Fruit fly (Drosophila melanogaster) whole organism, prepupa: ENCODE measurements around the gene Uck.
A peak's percentile ranks its signal among the peaks of the same experiment; 100 is the strongest.

Experiments used
- Blimp-1 ChIP-seq: fragments of 200-800 bp; sonication (Bioruptor generic); optimal IDR thresholded peaks from 3 replicates; lab custom pipeline; 2017; ENCODE audit warnings: missing biosample characterization, missing genetic modification characterization, mild to moderate bottlenecking, moderate library complexity, missing genetic modification reagents
- CG10631 ChIP-seq: fragments of 200-800 bp; sonication (Bioruptor generic); optimal IDR thresholded peaks from 2 replicates; lab custom pipeline; 2016; ENCODE audit warnings: missing biosample characterization, missing genetic modification characterization
- CG10669 ChIP-seq: fragments of 200-800 bp; sonication (Bioruptor generic); optimal IDR thresholded peaks from 3 replicates; lab custom pipeline; 2018; ENCODE audit warnings: missing biosample characterization, mild to moderate bottlenecking, missing genetic modification characterization, moderate library complexity
- CG11294 ChIP-seq: fragments of 200-800 bp; sonication (Bioruptor generic); IDR thresholded peaks from 2 replicates; pipeline ENCODE4 v1.3.6; 2022; ENCODE audit warnings: missing biosample characterization, missing genetic modification characterization
- CG11762 ChIP-seq: fragments of 200-800 bp; sonication (Bioruptor generic); optimal IDR thresholded peaks from 3 replicates; lab custom pipeline; 2016; ENCODE audit warnings: missing biosample characterization, missing genetic modification characterization; ENCODE audit not compliant: insufficient read depth
- CG11902 ChIP-seq: fragments of 200-800 bp; sonication (Bioruptor generic); optimal IDR thresholded peaks from 3 replicates; lab custom pipeline; 2016; ENCODE audit warnings: missing biosample characterization, missing genetic modification characterization
- CG15336 ChIP-seq: fragments of 200-800 bp; sonication (Bioruptor generic); IDR thresholded peaks from 2 replicates; pipeline ENCODE4 v1.3.6; 2022; ENCODE audit warnings: missing biosample characterization, missing genetic modification characterization
- CG1621 ChIP-seq: fragments of 200-800 bp; sonication (Bioruptor generic); optimal IDR thresholded peaks from 3 replicates; lab custom pipeline; 2018; ENCODE audit warnings: missing biosample characterization, mild to moderate bottlenecking, missing genetic modification characterization
- CG16779 ChIP-seq: fragments of 200-800 bp; sonication (Bioruptor generic); optimal IDR thresholded peaks from 3 replicates; lab custom pipeline; 2017; ENCODE audit warnings: missing biosample characterization, mild to moderate bottlenecking, missing genetic modification characterization
- CG3032 ChIP-seq: fragments of 200-800 bp; optimal IDR thresholded peaks from 2 replicates; lab custom pipeline; 2019; ENCODE audit warnings: missing biosample characterization, mild to moderate bottlenecking, missing genetic modification characterization, moderate library complexity
- CG31627 ChIP-seq: fragments of 200-800 bp; sonication (Bioruptor generic); optimal IDR thresholded peaks from 3 replicates; lab custom pipeline; 2016; ENCODE audit warnings: missing biosample characterization, missing genetic modification characterization
- CG32006 ChIP-seq: fragments of 200-800 bp; sonication (Bioruptor generic); optimal IDR thresholded peaks from 3 replicates; lab custom pipeline; 2017; ENCODE audit warnings: missing biosample characterization, mild to moderate bottlenecking, missing genetic modification characterization
- CG34406 ChIP-seq: fragments of 200-800 bp; sonication (Bioruptor generic); optimal IDR thresholded peaks from 3 replicates; lab custom pipeline; 2016; ENCODE audit warnings: missing biosample characterization, missing genetic modification characterization
- CG4318 ChIP-seq: fragments of 200-800 bp; sonication (Bioruptor generic); optimal IDR thresholded peaks from 3 replicates; lab custom pipeline; 2017; ENCODE audit warnings: missing biosample characterization, mild to moderate bottlenecking, missing genetic modification characterization
- CG6163 ChIP-seq: fragments of 200-800 bp; sonication (Bioruptor generic); IDR thresholded peaks from 3 replicates; pipeline ENCODE4 v1.3.6; 2022; ENCODE audit warnings: missing biosample characterization, missing genetic modification characterization
- CG6276 ChIP-seq: fragments of 200-800 bp; sonication (Bioruptor generic); optimal IDR thresholded peaks from 2 replicates; lab custom pipeline; 2017; ENCODE audit warnings: missing biosample characterization, mild to moderate bottlenecking, missing genetic modification characterization
- CG6808 ChIP-seq: fragments of 200-800 bp; sonication (Bioruptor generic); optimal IDR thresholded peaks from 3 replicates; lab custom pipeline; 2017; ENCODE audit warnings: missing biosample characterization, missing genetic modification characterization, mild to moderate bottlenecking, moderate library complexity, missing genetic modification reagents
- CG6854 ChIP-seq: fragments of 200-800 bp; sonication (Bioruptor generic); optimal IDR thresholded peaks from 2 replicates; lab custom pipeline; 2017; ENCODE audit warnings: missing biosample characterization, mild to moderate bottlenecking, missing genetic modification characterization
- CG7368 ChIP-seq: fragments of 200-800 bp; sonication (Bioruptor generic); optimal IDR thresholded peaks from 3 replicates; lab custom pipeline; 2016; ENCODE audit warnings: missing biosample characterization, missing genetic modification characterization
- CG8119 ChIP-seq: fragments of 200-800 bp; sonication (Bioruptor generic); IDR thresholded peaks from 3 replicates; pipeline ENCODE4 v1.3.6; 2022; ENCODE audit warnings: missing biosample characterization, missing genetic modification characterization
- CG8319 ChIP-seq: fragments of 200-800 bp; sonication (Bioruptor generic); optimal IDR thresholded peaks from 3 replicates; lab custom pipeline; 2016; ENCODE audit warnings: missing biosample characterization, missing genetic modification characterization
- CG8632 ChIP-seq: fragments of 200-800 bp; sonication (Bioruptor generic); optimal IDR thresholded peaks from 3 replicates; lab custom pipeline; 2016; ENCODE audit warnings: missing biosample characterization, missing genetic modification characterization
- Eip75B ChIP-seq: fragments of 200-800 bp; sonication (Bioruptor generic); optimal IDR thresholded peaks from 3 replicates; lab custom pipeline; 2016; ENCODE audit warnings: missing biosample characterization, missing genetic modification characterization
- Eip78C ChIP-seq: fragments of 200-800 bp; sonication (Bioruptor generic); peaks from one replicate; lab custom pipeline; 2016; ENCODE audit warnings: missing biosample characterization, missing genetic modification characterization
- Eip93F ChIP-seq: fragments of 200-800 bp; sonication (Bioruptor generic); optimal IDR thresholded peaks from 2 replicates; lab custom pipeline; 2016; ENCODE audit warnings: missing biosample characterization, mild to moderate bottlenecking, missing genetic modification characterization
- Ets21C ChIP-seq: fragments of 200-800 bp; sonication (Bioruptor generic); optimal IDR thresholded peaks from 3 replicates; lab custom pipeline; 2016; ENCODE audit warnings: missing biosample characterization, missing genetic modification characterization
- Ets96B ChIP-seq: fragments of 200-800 bp; optimal IDR thresholded peaks from 2 replicates; lab custom pipeline; 2019; ENCODE audit warnings: missing biosample characterization, mild to moderate bottlenecking, missing genetic modification characterization, moderate library complexity
- Gug ChIP-seq: fragments of 200-800 bp; sonication (Bioruptor generic); IDR thresholded peaks from 2 replicates; pipeline ENCODE4 v1.3.6; 2022; ENCODE audit warnings: missing biosample characterization, missing genetic modification characterization
- Hr38 ChIP-seq: sonication (Bioruptor generic); optimal IDR thresholded peaks from 2 replicates; lab custom pipeline; 2016; ENCODE audit warnings: missing biosample characterization, missing genetic modification characterization
- Hr39 ChIP-seq: fragments of 200-800 bp; sonication (Bioruptor generic); optimal IDR thresholded peaks from 2 replicates; lab custom pipeline; 2016; ENCODE audit warnings: missing biosample characterization, missing genetic modification characterization
- Hr4 ChIP-seq: fragments of 200-800 bp; sonication (Bioruptor generic); optimal IDR thresholded peaks from 3 replicates; lab custom pipeline; 2016; ENCODE audit warnings: missing biosample characterization, missing genetic modification characterization
- Lpt ChIP-seq: fragments of 200-800 bp; sonication (Bioruptor generic); optimal IDR thresholded peaks from 3 replicates; lab custom pipeline; 2016; ENCODE audit warnings: missing biosample characterization, missing genetic modification characterization
- Smox ChIP-seq: fragments of 200-800 bp; sonication (Bioruptor generic); optimal IDR thresholded peaks from 3 replicates; lab custom pipeline; 2016; ENCODE audit warnings: missing biosample characterization, missing genetic modification characterization
- Sox102F ChIP-seq: fragments of 200-800 bp; sonication (Bioruptor generic); optimal IDR thresholded peaks from 2 replicates; lab custom pipeline; 2016; ENCODE audit warnings: missing biosample characterization, mild to moderate bottlenecking, missing genetic modification characterization
- Sox14 ChIP-seq: fragments of 200-800 bp; sonication (Bioruptor generic); optimal IDR thresholded peaks from 3 replicates; lab custom pipeline; 2016; ENCODE audit warnings: missing biosample characterization, missing genetic modification characterization
- achi ChIP-seq: fragments of 200-800 bp; sonication (Bioruptor generic); optimal IDR thresholded peaks from 3 replicates; lab custom pipeline; 2016; ENCODE audit warnings: missing biosample characterization, missing genetic modification characterization
- cyc ChIP-seq: fragments of 200-800 bp; sonication (Bioruptor generic); optimal IDR thresholded peaks from 3 replicates; lab custom pipeline; 2016; ENCODE audit warnings: missing biosample characterization, missing genetic modification characterization
- dac ChIP-seq: fragments of 200-800 bp; sonication (Bioruptor generic); optimal IDR thresholded peaks from 2 replicates; lab custom pipeline; 2017; ENCODE audit warnings: missing biosample characterization, mild to moderate bottlenecking, missing genetic modification characterization
- eg ChIP-seq: fragments of 200-800 bp; sonication (Bioruptor generic); IDR thresholded peaks from 3 replicates; pipeline ENCODE4 v1.3.6; 2022; ENCODE audit warnings: missing biosample characterization, missing genetic modification characterization
- esn ChIP-seq: fragments of 200-800 bp; sonication (Bioruptor generic); optimal IDR thresholded peaks from 2 replicates; lab custom pipeline; 2016; ENCODE audit warnings: missing biosample characterization, mild to moderate bottlenecking, missing genetic modification characterization, moderate library complexity
- fd59A ChIP-seq: fragments of 200-800 bp; sonication (Bioruptor generic); optimal IDR thresholded peaks from 2 replicates; lab custom pipeline; 2017; ENCODE audit warnings: missing biosample characterization, mild to moderate bottlenecking, missing genetic modification characterization, missing genetic modification reagents
- fd85E ChIP-seq: fragments of 200-800 bp; sonication (Bioruptor generic); optimal IDR thresholded peaks from 3 replicates; lab custom pipeline; 2016; ENCODE audit warnings: missing biosample characterization, missing genetic modification characterization
- fkh ChIP-seq: fragments of 200-800 bp; sonication (Bioruptor generic); optimal IDR thresholded peaks from 3 replicates; lab custom pipeline; 2017; ENCODE audit warnings: missing biosample characterization, mild to moderate bottlenecking, missing genetic modification characterization, moderate library complexity
- lz ChIP-seq: fragments of 200-800 bp; sonication (Bioruptor generic); optimal IDR thresholded peaks from 3 replicates; lab custom pipeline; 2016; ENCODE audit warnings: missing biosample characterization, missing genetic modification characterization
- net ChIP-seq: fragments of 200-800 bp; sonication (Bioruptor generic); optimal IDR thresholded peaks from 3 replicates; lab custom pipeline; 2016; ENCODE audit warnings: missing biosample characterization, missing genetic modification characterization
- pdm3 ChIP-seq: fragments of 200-800 bp; sonication (Bioruptor generic); optimal IDR thresholded peaks from 3 replicates; lab custom pipeline; 2016; ENCODE audit warnings: missing biosample characterization, missing genetic modification characterization
- salr ChIP-seq, 2 experiments: fragments of 200-800 bp; sonication (Bioruptor generic); optimal IDR thresholded peaks; 3 replicates each; lab custom pipeline; 2016 to 2018; ENCODE audit warnings: missing biosample characterization in 2 of 2, missing genetic modification characterization in 2 of 2, mild to moderate bottlenecking in 1 of 2
- spab ChIP-seq: fragments of 200-800 bp; sonication (Bioruptor generic); optimal IDR thresholded peaks from 2 replicates; lab custom pipeline; 2017; ENCODE audit warnings: missing biosample characterization, mild to moderate bottlenecking, missing genetic modification characterization, missing genetic modification reagents
- ss ChIP-seq, 2 experiments: fragments of 200-800 bp; sonication (Bioruptor generic); optimal IDR thresholded peaks; 2 replicates in 1 of 2; 3 replicates in 1 of 2; lab custom pipeline; 2017 to 2018; ENCODE audit warnings: mild to moderate bottlenecking in 2 of 2, missing biosample characterization in 2 of 2, missing genetic modification characterization in 2 of 2, moderate library complexity in 1 of 2
- svp ChIP-seq: fragments of 200-800 bp; sonication (Bioruptor generic); peaks from one replicate; lab custom pipeline; 2016; ENCODE audit warnings: missing biosample characterization, missing genetic modification characterization
- topi ChIP-seq: fragments of 200-800 bp; sonication (Bioruptor generic); optimal IDR thresholded peaks from 3 replicates; lab custom pipeline; 2016; ENCODE audit warnings: missing biosample characterization, missing genetic modification characterization

Gene Uck

DNA sequence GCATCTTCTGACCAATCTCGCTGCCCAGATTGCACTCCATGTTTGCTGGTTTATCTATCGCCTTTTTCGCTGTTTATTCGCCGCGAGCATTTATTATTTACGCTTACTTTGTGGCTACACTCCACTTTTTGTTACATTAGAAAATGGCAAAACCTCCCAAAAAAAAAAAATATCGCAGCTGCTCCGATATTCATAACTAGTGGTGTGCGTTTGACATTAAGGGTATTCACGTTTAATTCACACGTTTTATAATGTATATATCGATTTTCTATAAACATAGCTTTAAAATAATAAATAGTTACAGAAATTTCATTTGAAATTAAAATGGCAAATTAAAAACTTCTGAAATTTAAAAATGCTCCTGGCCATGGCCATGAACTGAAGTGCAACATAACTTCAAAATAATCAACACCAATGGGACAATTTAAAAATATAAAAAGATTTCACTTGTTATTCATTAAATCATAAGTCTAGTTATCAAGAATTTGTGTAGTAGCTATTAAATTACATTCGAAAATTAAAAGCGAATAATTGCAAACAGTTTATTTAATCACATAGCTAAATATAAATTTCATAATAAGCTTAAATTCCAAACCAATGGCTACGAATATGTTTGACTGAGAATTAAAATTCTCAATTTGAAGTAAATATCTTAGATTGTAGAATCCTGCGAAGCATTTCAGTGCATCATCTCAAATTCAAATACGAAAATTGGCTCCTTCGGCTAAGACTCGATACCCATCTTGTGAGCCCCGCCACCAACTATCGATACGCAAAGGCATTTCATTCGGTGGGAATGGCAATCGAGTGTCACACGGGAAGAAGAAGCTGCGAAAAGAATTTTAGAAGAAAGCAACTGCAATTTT lies 28.5 kb downstream of the Uck start, which contains the start of the genes Nab2 and BRWD3:
Gene Nab2 (minus strand): TSS at position 203 of the 866 bp plus-strand sequence.
Gene BRWD3 (plus strand): TSS at position 784 of the 866 bp plus-strand sequence.
- TF ChIP-seq salr (GFP tag; optimal IDR thresholded peaks at IDR 0.05; lab: Kevin White, UChicago) = peak in 1 of 2 experiments; percentile 57
- no peak for TF ChIP-seq Ets96B (tag; lab: Kevin White, UChicago)
- no peak for TF ChIP-seq Eip93F (GFP tag; lab: Kevin White, UChicago)
- TF ChIP-seq Smox = no peak
- peak; percentile 56 for TF ChIP-seq CG31627
- no peak for TF ChIP-seq fkh (GFP tag; lab: Kevin White, UChicago)
- no peak for TF ChIP-seq Hr39 (GFP tag; lab: Kevin White, UChicago)
- peak; percentile 21 for TF ChIP-seq Ets21C (GFP tag; lab: Kevin White, UChicago)
- no peak for TF ChIP-seq dac (GFP tag; lab: Kevin White, UChicago)
- TF ChIP-seq CG7368 (GFP tag; lab: Kevin White, UChicago) = no peak
- TF ChIP-seq CG32006 (GFP tag; lab: Kevin White, UChicago) = no peak
- no peak for TF ChIP-seq CG8632 (GFP tag; lab: Kevin White, UChicago)
- no peak for TF ChIP-seq Hr4 (GFP tag; lab: Kevin White, UChicago)
- TF ChIP-seq eg (GFP tag; lab: Robert Waterston, UW) = peak; percentile 39; the same call in 2 of the 3 replicates
- no peak for TF ChIP-seq CG1621
- no peak for TF ChIP-seq net
- TF ChIP-seq Lpt (GFP tag; lab: Kevin White, UChicago) = no peak
- TF ChIP-seq Sox102F = no peak
- TF ChIP-seq spab = no peak
- peak; percentile 28 for TF ChIP-seq CG11762 (GFP tag; lab: Kevin White, UChicago)
- TF ChIP-seq cyc (GFP tag; lab: Kevin White, UChicago) = no peak
- no peak for TF ChIP-seq CG11294
- TF ChIP-seq CG8119 (GFP tag; lab: Robert Waterston, UW) = no peak
- peak; percentile 59 for TF ChIP-seq esn
- TF ChIP-seq CG8319 (GFP tag; lab: Kevin White, UChicago) = no peak
- TF ChIP-seq CG6808 (GFP tag; lab: Kevin White, UChicago) = no peak
- TF ChIP-seq CG4318 (GFP tag; lab: Kevin White, UChicago) = no peak
- TF ChIP-seq fd85E (GFP tag; lab: Kevin White, UChicago) = no peak
- TF ChIP-seq pdm3 (GFP tag; lab: Kevin White, UChicago) = no peak
- TF ChIP-seq Sox14 (GFP tag; lab: Kevin White, UChicago) = no peak
- peak; percentile 25; the same call in 1 of the 2 replicates for TF ChIP-seq Gug (GFP tag; lab: Robert Waterston, UW)
- TF ChIP-seq CG6163 = peak; percentile 46; the same call in 1 of the 3 replicates
- no peak for TF ChIP-seq svp
- TF ChIP-seq CG16779 (tag; lab: Kevin White, UChicago) = no peak
- TF ChIP-seq CG6854 = no peak
- TF ChIP-seq CG34406 (GFP tag; lab: Kevin White, UChicago) = no peak
- TF ChIP-seq CG15336 (GFP tag; lab: Robert Waterston, UW) = peak; percentile 44; the same call in 1 of the 2 replicates
- TF ChIP-seq Hr38 (GFP tag; lab: Kevin White, UChicago) = no peak
- TF ChIP-seq lz = peak; percentile 54
- TF ChIP-seq achi (GFP tag; lab: Kevin White, UChicago) = no peak
- TF ChIP-seq Blimp-1 (GFP tag; lab: Kevin White, UChicago) = no peak
- TF ChIP-seq ss (GFP tag; optimal IDR thresholded peaks at IDR 0.05; lab: Kevin White, UChicago) = no peak
- TF ChIP-seq CG11902 (GFP tag; lab: Kevin White, UChicago) = peak; percentile 22
- peak; percentile 49 for TF ChIP-seq CG3032 (tag; lab: Kevin White, UChicago)
- TF ChIP-seq fd59A (GFP tag; lab: Kevin White, UChicago) = no peak
- TF ChIP-seq topi = no peak
- no peak for TF ChIP-seq CG10631 (GFP tag; lab: Kevin White, UChicago)
- no peak for TF ChIP-seq CG10669 (GFP tag; lab: Kevin White, UChicago)
- no peak for TF ChIP-seq Eip78C (GFP tag; lab: Kevin White, UChicago)
- no peak for TF ChIP-seq Eip75B (GFP tag; lab: Kevin White, UChicago)
- no peak for TF ChIP-seq CG6276 (GFP tag; lab: Kevin White, UChicago)
